Worm (Caenorhabditis elegans) whole organism, L4 larva: ENCODE measurements around the gene clc-22.

Experiments
- R02D3.7 ChIP-seq: fragments of 150-350 bp; sonication (generic microtip); optimal IDR thresholded peaks from 3 replicates; lab custom pipeline; 2014; ENCODE audit warnings: missing biosample characterization, missing genetic modification characterization
- T20F7.1 ChIP-seq: fragments of 200-800 bp; sonication (Bioruptor generic); optimal IDR thresholded peaks from 2 replicates; lab custom pipeline; 2018; ENCODE audit warnings: mild to moderate bottlenecking, missing genetic modification characterization, missing compliant biosample characterization
- arid-1 ChIP-seq: fragments of 200-800 bp; sonication (Bioruptor generic); conservative IDR thresholded peaks from 2 replicates; pipeline ENCODE4 v1.3.6; 2022; ENCODE audit warnings: missing genetic modification reagents, missing genetic modification characterization, missing compliant biosample characterization
- cey-2 ChIP-seq: sonication (generic microtip); optimal IDR thresholded peaks from 3 replicates; lab custom pipeline; 2017; ENCODE audit warnings: missing genetic modification characterization, mild to moderate bottlenecking, missing compliant biosample characterization, antibody characterized with exemption, borderline replicate concordance; ENCODE audit not compliant: insufficient read depth
- lin-1 ChIP-seq: fragments of 200-800 bp; sonication (Bioruptor generic); IDR thresholded peaks from 2 replicates; pipeline ENCODE4 v1.3.6; 2022; ENCODE audit warnings: missing genetic modification reagents, missing genetic modification characterization, missing compliant biosample characterization
- nhr-11 ChIP-seq: fragments of 150-350 bp; optimal IDR thresholded peaks from 2 replicates; lab custom pipeline; 2014; ENCODE audit warnings: missing biosample characterization, missing genetic modification characterization
- nhr-237 ChIP-seq: sonication (generic microtip); optimal IDR thresholded peaks from 2 replicates; lab custom pipeline; 2017; ENCODE audit warnings: missing biosample characterization, missing genetic modification characterization
- pqm-1 ChIP-seq: sonication (generic microtip); optimal IDR thresholded peaks from 2 replicates; lab custom pipeline; 2017; ENCODE audit warnings: missing biosample characterization, missing genetic modification characterization
- unc-130 ChIP-seq: sonication (generic microtip); optimal IDR thresholded peaks from 2 replicates; lab custom pipeline; 2016; ENCODE audit warnings: missing genetic modification reagents, missing genetic modification characterization, missing compliant biosample characterization
- zag-1 ChIP-seq: fragments of 150-350 bp; optimal IDR thresholded peaks from 2 replicates; lab custom pipeline; 2014; ENCODE audit warnings: missing biosample characterization, missing genetic modification characterization
- zfp-3 ChIP-seq: fragments of 200-800 bp; sonication (Bioruptor generic); conservative IDR thresholded peaks from 2 replicates; pipeline ENCODE4 v1.3.6; 2022; ENCODE audit warnings: missing genetic modification reagents, missing genetic modification characterization, missing compliant biosample characterization
- ztf-11 ChIP-seq: fragments of 150-350 bp; optimal IDR thresholded peaks from 2 replicates; lab custom pipeline; 2014; ENCODE audit warnings: missing biosample characterization, missing genetic modification characterization

ce11 chrII:4038541-4038940, 42.7 kb upstream of the clc-22 start, which contains the start of gene pqn-48:
- no peak for TF ChIP-seq unc-130
- no peak for TF ChIP-seq nhr-11 (tag; lab: Kevin White, UChicago)
- no peak for TF ChIP-seq ztf-11
- TF ChIP-seq nhr-237, result no peak
- no peak for TF ChIP-seq R02D3.7 (tag; lab: Kevin White, UChicago)
- no peak for TF ChIP-seq zag-1 (tag; lab: Kevin White, UChicago)
- no peak for TF ChIP-seq pqm-1 (tag; lab: Kevin White, UChicago)
- no peak for TF ChIP-seq zfp-3 (GFP tag; lab: Robert Waterston, UW)
- TF ChIP-seq T20F7.1 (GFP tag; lab: Kevin White, UChicago), result no peak
- no peak for TF ChIP-seq lin-1
- no peak for TF ChIP-seq cey-2 (tag; lab: Kevin White, UChicago)
- TF ChIP-seq arid-1 (GFP tag; lab: Robert Waterston, UW), result no peak
